Worm (Caenorhabditis elegans) whole organism, midembryonic: ENCODE data around the gene his-59.

Experiments
- T22C8.4 ChIP-seq: fragments of 200-800 bp; sonication (Bioruptor generic); IDR thresholded peaks from 2 replicates; pipeline ENCODE4 v1.3.6; 2022; ENCODE audit warnings: missing genetic modification characterization, missing compliant biosample characterization
- cog-1 ChIP-seq: sonication (generic microtip); optimal IDR thresholded peaks from 2 replicates; lab custom pipeline; 2016; ENCODE audit warnings: missing genetic modification characterization, missing compliant biosample characterization
- flt-1 ChIP-seq: fragments of 200-800 bp; sonication (Bioruptor generic); IDR thresholded peaks from 2 replicates; pipeline ENCODE4 v1.3.6; 2022; ENCODE audit warnings: missing genetic modification characterization, missing compliant biosample characterization
- med-1 ChIP-seq: sonication (generic microtip); optimal IDR thresholded peaks from 2 replicates; lab custom pipeline; 2017; ENCODE audit warnings: missing genetic modification characterization, mild to moderate bottlenecking, missing compliant biosample characterization, antibody characterized with exemption, missing genetic modification reagents; ENCODE audit not compliant: insufficient read depth
- tab-1 ChIP-seq: fragments of 200-800 bp; sonication (Bioruptor generic); IDR thresholded peaks from 2 replicates; pipeline ENCODE4 v1.3.6; 2022; ENCODE audit warnings: missing genetic modification characterization, missing compliant biosample characterization
- ztf-23 ChIP-seq: fragments of 200-800 bp; sonication (Bioruptor generic); IDR thresholded peaks from 2 replicates; pipeline ENCODE4 v1.3.6; 2022; ENCODE audit warnings: missing genetic modification reagents, missing genetic modification characterization, missing compliant biosample characterization
- ztf-29 ChIP-seq: fragments of 200-800 bp; sonication (Bioruptor generic); IDR thresholded peaks from 2 replicates; pipeline ENCODE4 v1.3.6; 2022; ENCODE audit warnings: missing genetic modification reagents, missing genetic modification characterization, missing compliant biosample characterization

DNA sequence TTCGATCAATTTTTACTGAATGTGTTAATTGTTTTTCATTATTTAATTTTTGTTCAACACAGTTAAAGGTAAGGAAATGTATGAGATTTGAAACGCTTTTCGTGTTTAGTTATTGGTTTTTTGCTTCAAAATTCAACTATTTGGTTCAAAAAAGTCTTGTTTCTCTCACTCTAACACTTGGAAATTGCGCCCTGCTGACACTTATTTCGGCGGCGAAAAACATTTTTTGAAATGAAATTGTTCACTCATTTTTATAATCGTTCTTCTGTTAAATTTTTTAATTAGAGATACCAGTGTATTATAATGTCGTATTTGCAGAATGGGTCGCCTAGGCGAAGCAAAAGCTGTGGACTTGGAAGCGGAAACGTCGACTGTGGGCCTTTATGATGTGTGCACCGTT, 9.9 kb upstream of the his-59 start, which contains the start of gene rod-1:
- TF ChIP-seq flt-1 (GFP tag; lab: Robert Waterston, UW) (no peak), cog-1 (tag; lab: Kevin White, UChicago) (no peak), tab-1 (GFP tag; lab: Robert Waterston, UW) (no peak), med-1 (GFP tag; lab: Kevin White, UChicago) (no peak), T22C8.4 (GFP tag; lab: Robert Waterston, UW) (no peak), ztf-23 (no peak), ztf-29 (GFP tag; lab: Robert Waterston, UW) (no peak)
